Worm (Caenorhabditis elegans) whole organism, mixed stage, embryonic: ENCODE measurements around the gene nuo-3.
"Not testable (repeated sequence)": the region's sequence is repeated elsewhere in the genome, so short reads cannot be mapped to it uniquely, and the experiment has no call there.

Experiments
- M03D4.4 ChIP-seq: sonication (generic microtip); optimal IDR thresholded peaks from 2 replicates; lab custom pipeline; 2017; ENCODE audit warnings: mild to moderate bottlenecking, missing genetic modification characterization, missing compliant biosample characterization
- bed-3 ChIP-seq: fragments of 200-800 bp; sonication (Bioruptor generic); optimal IDR thresholded peaks from 3 replicates; lab custom pipeline; 2018; ENCODE audit warnings: mild to moderate bottlenecking, missing genetic modification characterization, moderate library complexity, missing compliant biosample characterization
- blmp-1 ChIP-seq: fragments of 150-350 bp; optimal IDR thresholded peaks from 2 replicates; lab custom pipeline; 2014; ENCODE audit warnings: missing biosample characterization, missing genetic modification characterization
- ceh-39 ChIP-seq: fragments of 150-350 bp; optimal IDR thresholded peaks from 2 replicates; lab custom pipeline; 2014; ENCODE audit warnings: missing biosample characterization, missing genetic modification characterization
- ceh-43 ChIP-seq: fragments of 200-800 bp; sonication (Bioruptor generic); optimal IDR thresholded peaks from 2 replicates; lab custom pipeline; 2018; ENCODE audit warnings: mild to moderate bottlenecking, missing genetic modification characterization, moderate library complexity, missing compliant biosample characterization
- ceh-83 ChIP-seq: fragments of 200-800 bp; sonication (Bioruptor generic); optimal IDR thresholded peaks from 2 replicates; lab custom pipeline; 2018; ENCODE audit warnings: mild to moderate bottlenecking, missing genetic modification characterization, missing compliant biosample characterization
- ces-1 ChIP-seq: fragments of 150-350 bp; optimal IDR thresholded peaks from 2 replicates; lab custom pipeline; 2014; ENCODE audit warnings: missing biosample characterization, missing genetic modification reagents, missing genetic modification characterization
- cnd-1 ChIP-seq: fragments of 200-800 bp; sonication (Bioruptor generic); optimal IDR thresholded peaks from 2 replicates; lab custom pipeline; 2018; ENCODE audit warnings: mild to moderate bottlenecking, missing genetic modification characterization, missing compliant biosample characterization
- drap-1 ChIP-seq: fragments of 200-800 bp; sonication (Bioruptor generic); optimal IDR thresholded peaks from 3 replicates; lab custom pipeline; 2018; ENCODE audit warnings: mild to moderate bottlenecking, missing genetic modification characterization, missing compliant biosample characterization
- elt-1 ChIP-seq: sonication (generic microtip); optimal IDR thresholded peaks from 2 replicates; lab custom pipeline; 2017; ENCODE audit warnings: missing genetic modification characterization, mild to moderate bottlenecking, missing compliant biosample characterization, antibody characterized with exemption, moderate library complexity, borderline replicate concordance; ENCODE audit not compliant: insufficient read depth
- elt-3 ChIP-seq: fragments of 150-350 bp; optimal IDR thresholded peaks from 2 replicates; lab custom pipeline; 2014; ENCODE audit warnings: missing biosample characterization, missing genetic modification characterization
- flh-1 ChIP-seq: fragments of 200-800 bp; sonication (Bioruptor generic); optimal IDR thresholded peaks from 2 replicates; lab custom pipeline; 2018; ENCODE audit warnings: mild to moderate bottlenecking, missing genetic modification characterization, moderate library complexity, missing compliant biosample characterization
- ham-2 ChIP-seq: fragments of 200-800 bp; sonication (Bioruptor generic); optimal IDR thresholded peaks from 2 replicates; lab custom pipeline; 2018; ENCODE audit warnings: mild to moderate bottlenecking, missing genetic modification characterization, missing compliant biosample characterization
- hlh-1 ChIP-seq: fragments of 150-350 bp; optimal IDR thresholded peaks from 2 replicates; lab custom pipeline; 2014; ENCODE audit warnings: missing biosample characterization, missing genetic modification reagents, missing genetic modification characterization
- lin-13 ChIP-seq: fragments of 150-350 bp; optimal IDR thresholded peaks from 2 replicates; lab custom pipeline; 2014; ENCODE audit warnings: missing biosample characterization, missing genetic modification characterization
- lin-32 ChIP-seq: fragments of 200-800 bp; sonication (Bioruptor generic); optimal IDR thresholded peaks from 2 replicates; lab custom pipeline; 2018; ENCODE audit warnings: mild to moderate bottlenecking, missing genetic modification characterization, missing compliant biosample characterization
- lsy-2 ChIP-seq: fragments of 150-350 bp; optimal IDR thresholded peaks from 2 replicates; lab custom pipeline; 2014; ENCODE audit warnings: missing biosample characterization, missing genetic modification characterization
- mab-5 ChIP-seq: fragments of 150-350 bp; optimal IDR thresholded peaks from 2 replicates; lab custom pipeline; 2014; ENCODE audit warnings: missing biosample characterization, missing genetic modification characterization
- mep-1 ChIP-seq: fragments of 150-350 bp; optimal IDR thresholded peaks from 2 replicates; lab custom pipeline; 2017; ENCODE audit warnings: missing biosample characterization, missing genetic modification reagents, missing genetic modification characterization, inconsistent platforms
- mls-2 ChIP-seq: sonication (generic microtip); optimal IDR thresholded peaks from 2 replicates; lab custom pipeline; 2016; ENCODE audit warnings: mild to moderate bottlenecking, missing genetic modification characterization, moderate library complexity, missing compliant biosample characterization
- nhr-12 ChIP-seq: fragments of 150-350 bp; optimal IDR thresholded peaks from 2 replicates; lab custom pipeline; 2014; ENCODE audit warnings: missing biosample characterization, missing genetic modification characterization
- nhr-2 ChIP-seq: fragments of 150-350 bp; optimal IDR thresholded peaks from 2 replicates; lab custom pipeline; 2014; ENCODE audit warnings: missing biosample characterization, missing genetic modification characterization
- nhr-237 ChIP-seq: fragments of 150-350 bp; optimal IDR thresholded peaks from 2 replicates; lab custom pipeline; 2014; ENCODE audit warnings: missing biosample characterization, missing genetic modification characterization
- nhr-28 ChIP-seq: fragments of 150-350 bp; optimal IDR thresholded peaks from 2 replicates; lab custom pipeline; 2014; ENCODE audit warnings: missing biosample characterization, missing genetic modification characterization
- nhr-76 ChIP-seq: sonication (generic microtip); optimal IDR thresholded peaks from 2 replicates; lab custom pipeline; 2017; ENCODE audit warnings: missing biosample characterization, missing genetic modification characterization
- pha-4 ChIP-seq: fragments of 150-350 bp; optimal IDR thresholded peaks from 2 replicates; lab custom pipeline; 2018; ENCODE audit warnings: missing biosample characterization, missing genetic modification reagents, missing genetic modification characterization
- sem-2 ChIP-seq: fragments of 200-800 bp; sonication (Bioruptor generic); optimal IDR thresholded peaks from 2 replicates; lab custom pipeline; 2018; ENCODE audit warnings: mild to moderate bottlenecking, missing genetic modification characterization, missing compliant biosample characterization
- snpc-4 ChIP-seq: fragments of 150-350 bp; optimal IDR thresholded peaks from 2 replicates; lab custom pipeline; 2014; ENCODE audit warnings: missing biosample characterization, missing genetic modification characterization
- sptf-1 ChIP-seq: sonication (generic microtip); optimal IDR thresholded peaks from 2 replicates; lab custom pipeline; 2017; ENCODE audit warnings: mild to moderate bottlenecking, missing genetic modification characterization, moderate library complexity, missing compliant biosample characterization
- tbx-8 ChIP-seq: fragments of 200-800 bp; sonication (Bioruptor generic); optimal IDR thresholded peaks from 2 replicates; lab custom pipeline; 2018; ENCODE audit warnings: mild to moderate bottlenecking, missing genetic modification characterization, moderate library complexity, missing compliant biosample characterization
- unc-120 ChIP-seq: sonication (generic microtip); optimal IDR thresholded peaks from 2 replicates; lab custom pipeline; 2017; ENCODE audit warnings: missing genetic modification characterization, missing compliant biosample characterization; ENCODE audit not compliant: poor library complexity, severe bottlenecking
- unc-39 ChIP-seq: fragments of 150-350 bp; optimal IDR thresholded peaks from 2 replicates; lab custom pipeline; 2014; ENCODE audit warnings: missing biosample characterization, missing genetic modification characterization
- unc-62 ChIP-seq: fragments of 150-350 bp; optimal IDR thresholded peaks from 2 replicates; lab custom pipeline; 2014; ENCODE audit warnings: missing biosample characterization, missing genetic modification reagents, missing genetic modification characterization
- zip-8 ChIP-seq: fragments of 150-350 bp; optimal IDR thresholded peaks from 2 replicates; lab custom pipeline; 2014; ENCODE audit warnings: missing biosample characterization, missing genetic modification characterization
- ztf-11 ChIP-seq: fragments of 150-350 bp; optimal IDR thresholded peaks from 2 replicates; lab custom pipeline; 2014; ENCODE audit warnings: missing biosample characterization, missing genetic modification characterization

nuo-3 gene

DNA sequence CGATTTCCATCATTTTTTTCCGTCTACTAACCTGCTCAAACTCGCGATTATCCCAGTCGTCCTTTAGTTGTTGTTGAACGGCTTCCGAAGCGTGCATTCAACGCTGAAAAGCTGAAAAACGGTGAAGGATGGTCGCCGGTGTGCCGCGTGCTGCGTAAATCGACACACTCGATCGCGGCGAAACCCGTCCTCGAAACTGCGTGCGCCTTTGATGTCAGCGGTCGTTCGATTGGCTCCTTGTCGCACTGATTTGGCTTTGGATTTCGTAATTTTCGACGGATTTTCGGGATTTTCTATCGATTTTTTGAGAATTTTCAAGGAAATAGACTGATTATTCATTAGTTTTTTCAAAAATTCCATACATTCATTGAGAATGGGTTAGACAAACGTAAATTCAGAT is at the start of gene nuo-3, which contains the start of gene Y57G11C.1147:
TSS of gene nuo-3 (minus strand) at position 191 of the 400 bp plus-strand sequence.
TSS of gene Y57G11C.1147 (minus strand) at position 161 of the 400 bp plus-strand sequence.
- TF ChIP-seq mls-2 (tag; lab: Kevin White, UChicago) = no peak
- no peak for TF ChIP-seq ham-2 (GFP tag; lab: Kevin White, UChicago)
- no peak for TF ChIP-seq flh-1 (GFP tag; lab: Kevin White, UChicago)
- TF ChIP-seq ceh-43 (GFP tag; lab: Kevin White, UChicago) = no peak
- no peak for TF ChIP-seq bed-3 (GFP tag; lab: Kevin White, UChicago)
- no peak for TF ChIP-seq unc-120
- no peak for TF ChIP-seq mep-1 (tag; lab: Kevin White, UChicago)
- no peak for TF ChIP-seq mab-5 (tag; lab: Kevin White, UChicago)
- no peak for TF ChIP-seq sptf-1 (tag; lab: Kevin White, UChicago)
- no peak for TF ChIP-seq cnd-1 (tag; lab: Kevin White, UChicago)
- TF ChIP-seq pha-4 (tag; lab: Kevin White, UChicago) = no peak
- TF ChIP-seq blmp-1 = no peak
- TF ChIP-seq nhr-28 (tag; lab: Kevin White, UChicago) = no peak
- TF ChIP-seq nhr-12 (tag; lab: Kevin White, UChicago) = no peak

DNA sequence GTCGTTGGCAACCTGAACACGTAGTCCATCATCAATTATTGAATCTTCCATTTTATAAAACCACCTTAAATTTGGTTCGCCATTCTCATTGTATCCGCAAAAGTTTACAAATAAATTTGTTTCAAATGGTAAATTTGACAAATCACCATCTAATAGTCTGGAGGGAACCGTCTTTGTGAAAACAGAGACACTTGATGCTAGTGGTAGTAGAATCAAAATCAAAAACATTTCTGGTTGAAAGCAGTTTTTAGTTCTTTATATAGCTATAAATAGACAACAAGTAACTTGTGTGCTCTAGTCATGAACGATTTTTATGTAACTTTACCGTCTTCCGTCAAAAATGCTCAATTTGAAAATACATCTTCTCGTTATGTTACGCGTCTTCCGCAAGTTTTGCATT is 45.7 kb upstream of the nuo-3 start, which contains the start of gene Y57G11C.20:
TSS of gene Y57G11C.20 (plus strand) at position 301 of the 400 bp plus-strand sequence.
- TF ChIP-seq lin-32 (GFP tag; lab: Kevin White, UChicago); mep-1 (tag; lab: Kevin White, UChicago); nhr-237 (tag; lab: Kevin White, UChicago): not testable (repeated sequence)

DNA sequence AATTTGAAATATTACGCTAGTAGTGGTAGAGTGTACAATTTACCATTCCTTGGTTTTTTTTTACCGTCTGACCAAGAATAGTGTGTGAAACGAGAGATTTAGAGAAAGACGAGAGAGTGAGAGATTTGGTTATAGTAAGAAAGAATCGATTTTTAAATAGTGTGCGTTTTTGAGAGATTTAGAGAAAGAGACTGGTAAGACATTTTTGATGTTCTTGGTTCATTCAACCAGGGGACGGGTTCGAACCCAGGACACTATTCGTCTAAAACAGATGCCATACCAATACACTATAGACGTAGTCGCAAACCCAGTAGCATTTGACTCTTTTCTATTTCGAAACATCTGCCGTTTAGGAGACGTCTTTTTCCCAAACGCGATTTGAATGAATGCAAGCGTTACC is 40.8 kb upstream of the nuo-3 start:
- TF ChIP-seq mls-2 (tag; lab: Kevin White, UChicago) = peak; percentile 82
- TF ChIP-seq sptf-1 (tag; lab: Kevin White, UChicago) = peak; percentile 91
- no peak for TF ChIP-seq zip-8 (tag; lab: Kevin White, UChicago)
- peak; percentile 37 for TF ChIP-seq flh-1 (GFP tag; lab: Kevin White, UChicago)
- peak; percentile 8 for TF ChIP-seq lsy-2
- TF ChIP-seq cnd-1 (tag; lab: Kevin White, UChicago) = peak; percentile 88
- no peak for TF ChIP-seq ztf-11 (tag; lab: Kevin White, UChicago)
- TF ChIP-seq elt-1 (tag; lab: Kevin White, UChicago) = peak; percentile 20
- no peak for TF ChIP-seq pha-4 (tag; lab: Kevin White, UChicago)
- no peak for TF ChIP-seq nhr-12 (tag; lab: Kevin White, UChicago)
- TF ChIP-seq ces-1 (GFP tag; lab: Kevin White, UChicago) = peak; percentile 28
- no peak for TF ChIP-seq nhr-2 (tag; lab: Kevin White, UChicago)
- TF ChIP-seq mep-1 (tag; lab: Kevin White, UChicago) = no peak
- no peak for TF ChIP-seq mab-5 (tag; lab: Kevin White, UChicago)
- no peak for TF ChIP-seq blmp-1
- peak; percentile 74 for TF ChIP-seq lin-32 (GFP tag; lab: Kevin White, UChicago)
- TF ChIP-seq unc-62 (GFP tag; lab: Kevin White, UChicago) = peak; percentile 36
- TF ChIP-seq nhr-28 (tag; lab: Kevin White, UChicago) = no peak
- peak; percentile 26 for TF ChIP-seq lin-13 (tag; lab: Kevin White, UChicago)
- TF ChIP-seq ceh-43 (GFP tag; lab: Kevin White, UChicago) = peak; percentile 35
- TF ChIP-seq nhr-237 (tag; lab: Kevin White, UChicago) = no peak
- no peak for TF ChIP-seq elt-3 (tag; lab: Kevin White, UChicago)
- TF ChIP-seq snpc-4 (tag; lab: Kevin White, UChicago) = no peak
- no peak for TF ChIP-seq hlh-1 (tag; lab: Kevin White, UChicago)
- TF ChIP-seq tbx-8 (GFP tag; lab: Kevin White, UChicago) = peak; percentile 22
- peak; percentile 81 for TF ChIP-seq unc-120
- peak; percentile 85 for TF ChIP-seq ceh-83 (GFP tag; lab: Kevin White, UChicago)
- TF ChIP-seq drap-1 = no peak
- TF ChIP-seq ham-2 (GFP tag; lab: Kevin White, UChicago) = peak; percentile 70
- peak; percentile 80 for TF ChIP-seq ceh-39
- no peak for TF ChIP-seq unc-39
- TF ChIP-seq bed-3 (GFP tag; lab: Kevin White, UChicago) = peak; percentile 37
- TF ChIP-seq M03D4.4 = peak; percentile 83
- TF ChIP-seq sem-2 (GFP tag; lab: Kevin White, UChicago) = no peak
- no peak for TF ChIP-seq nhr-76 (tag; lab: Kevin White, UChicago)
